Fruit fly (Drosophila melanogaster): ENCODE measurements around the gene Mlc1.

dm6 chr3R:27695019-27695418 is 35.0 kb upstream of the Mlc1 start, which contains the start of gene HSPBAP1:
- TF ChIP-seq Vsx2 (GFP tag; optimal IDR thresholded peaks at IDR 0.05; ENCODE audit: partially characterized antibody): no peak
- TF ChIP-seq N (GFP tag; optimal IDR thresholded peaks at IDR 0.05): no peak
- no peak for TF ChIP-seq Hr78 (GFP tag; optimal IDR thresholded peaks at IDR 0.05)
- TF ChIP-seq usp (GFP tag; optimal IDR thresholded peaks at IDR 0.05): no peak
- no peak for TF ChIP-seq rgr (GFP tag; optimal IDR thresholded peaks at IDR 0.05)
- TF ChIP-seq pan (optimal IDR thresholded peaks at IDR 0.05): no peak
- no peak for TF ChIP-seq br (GFP tag; optimal IDR thresholded peaks at IDR 0.05)
- no peak for TF ChIP-seq OdsH (GFP tag; optimal IDR thresholded peaks at IDR 0.05)

Measured in whole organism, wandering third instar larva.